Fruit fly (Drosophila melanogaster) whole organism, wandering third instar larva: ENCODE measurements around the gene Rbfox1.

Experiments
- Abd-B ChIP-seq: fragments of >200 bp; optimal IDR thresholded peaks from 2 replicates; lab custom pipeline; 2017; ENCODE audit warnings: missing biosample characterization, missing genetic modification characterization
- CG32264 ChIP-seq: fragments of 200-800 bp; sonication (Bioruptor generic); optimal IDR thresholded peaks from 2 replicates; lab custom pipeline; 2016; ENCODE audit warnings: missing biosample characterization, missing genetic modification characterization
- CG9705 ChIP-seq: fragments of 200-800 bp; sonication (Bioruptor generic); optimal IDR thresholded peaks from 2 replicates; lab custom pipeline; 2018; ENCODE audit warnings: missing biosample characterization, mild to moderate bottlenecking, missing genetic modification characterization
- CrebA ChIP-seq: fragments of 200-800 bp; sonication (Bioruptor generic); optimal IDR thresholded peaks from 2 replicates; lab custom pipeline; 2016; ENCODE audit warnings: missing biosample characterization, mild to moderate bottlenecking, missing genetic modification characterization, borderline replicate concordance
- Dfd ChIP-seq: fragments of >200 bp; optimal IDR thresholded peaks from 2 replicates; lab custom pipeline; 2017; ENCODE audit warnings: missing biosample characterization, missing genetic modification characterization
- Dif ChIP-seq: fragments of 200-275, 200-300 bp; sonication (Bioruptor generic); optimal IDR thresholded peaks from 2 replicates; lab custom pipeline; 2018; ENCODE audit warnings: missing biosample characterization, missing genetic modification characterization; ENCODE audit not compliant: partially characterized antibody
- GATAd ChIP-seq: sonication (Bioruptor generic); optimal IDR thresholded peaks from 2 replicates; lab custom pipeline; 2016; ENCODE audit warnings: missing biosample characterization, missing genetic modification characterization
- HLH106 ChIP-seq: fragments of 200-800 bp; optimal IDR thresholded peaks from 3 replicates; lab custom pipeline; 2019; ENCODE audit warnings: missing biosample characterization, mild to moderate bottlenecking, missing genetic modification characterization, moderate library complexity
- Hnf4 ChIP-seq: fragments of 200-800 bp; sonication (Bioruptor generic); optimal IDR thresholded peaks from 2 replicates; lab custom pipeline; 2016; ENCODE audit warnings: missing biosample characterization, mild to moderate bottlenecking, missing genetic modification characterization
- Hr83 ChIP-seq: fragments of 200-300 bp; sonication (Bioruptor generic); optimal IDR thresholded peaks from 2 replicates; lab custom pipeline; 2016; ENCODE audit warnings: missing biosample characterization, mild to moderate bottlenecking, missing genetic modification characterization, moderate library complexity; ENCODE audit not compliant: poor library complexity, severe bottlenecking
- Jra ChIP-seq: sonication (Bioruptor generic); optimal IDR thresholded peaks from 2 replicates; lab custom pipeline; 2016; ENCODE audit warnings: missing biosample characterization, missing genetic modification characterization
- N ChIP-seq: fragments of >200 bp; optimal IDR thresholded peaks from 2 replicates; lab custom pipeline; 2018; ENCODE audit warnings: missing biosample characterization, missing external identifiers, missing genetic modification characterization
- OdsH ChIP-seq: fragments of 200-800 bp; sonication (Bioruptor generic); optimal IDR thresholded peaks from 2 replicates; lab custom pipeline; 2016; ENCODE audit warnings: missing biosample characterization, mild to moderate bottlenecking, missing genetic modification characterization
- Rel ChIP-seq, 2 experiments: fragments of 200-800 bp; sonication (Bioruptor generic) in 1 of 2; optimal IDR thresholded peaks; 2 replicates in 1 of 2; 3 replicates in 1 of 2; lab custom pipeline; 2016 to 2019; ENCODE audit warnings: mild to moderate bottlenecking in 2 of 2, missing biosample characterization in 2 of 2, missing genetic modification characterization in 2 of 2, moderate library complexity in 1 of 2
- Sp1 ChIP-seq: fragments of 200-800 bp; sonication (Bioruptor generic); optimal IDR thresholded peaks from 3 replicates; lab custom pipeline; 2019; ENCODE audit warnings: missing biosample characterization, mild to moderate bottlenecking, missing genetic modification characterization, moderate library complexity
- br ChIP-seq: fragments of 200-800 bp; sonication (Bioruptor generic); optimal IDR thresholded peaks from 2 replicates; lab custom pipeline; 2016; ENCODE audit warnings: missing biosample characterization, missing genetic modification characterization
- brk ChIP-seq: fragments of 200-800 bp; sonication (Bioruptor generic); optimal IDR thresholded peaks from 2 replicates; lab custom pipeline; 2016; ENCODE audit warnings: missing biosample characterization, mild to moderate bottlenecking, missing genetic modification characterization
- dl ChIP-seq, 2 experiments: fragments of 175-275, 200-275 bp in 1 of 2; fragments of 200-275 bp in 1 of 2; sonication (Bioruptor generic); optimal IDR thresholded peaks; lab custom pipeline; 2018; ENCODE audit warnings: mild to moderate bottlenecking in 2 of 2, missing biosample characterization in 2 of 2, missing genetic modification characterization in 2 of 2, moderate library complexity in 2 of 2; ENCODE audit not compliant: partially characterized antibody in 2 of 2, insufficient read depth in 1 of 2
- dmrt93B ChIP-seq: fragments of 200-800 bp; sonication (Bioruptor generic); optimal IDR thresholded peaks from 2 replicates; lab custom pipeline; 2018; ENCODE audit warnings: missing biosample characterization, mild to moderate bottlenecking, missing genetic modification characterization
- dsf ChIP-seq: sonication (Bioruptor generic); optimal IDR thresholded peaks from 2 replicates; lab custom pipeline; 2016; ENCODE audit warnings: missing biosample characterization, missing genetic modification characterization, borderline replicate concordance
- fru ChIP-seq: fragments of 200-800 bp; sonication (Bioruptor generic); optimal IDR thresholded peaks from 3 replicates; lab custom pipeline; 2016; ENCODE audit warnings: missing biosample characterization, mild to moderate bottlenecking, missing genetic modification characterization
- jim ChIP-seq: fragments of 175-275, 200-325 bp; sonication (Bioruptor generic); optimal IDR thresholded peaks from 2 replicates; lab custom pipeline; 2016; ENCODE audit warnings: missing biosample characterization, mild to moderate bottlenecking, missing genetic modification characterization
- pan ChIP-seq: fragments of >200 bp; optimal IDR thresholded peaks from 2 replicates; lab custom pipeline; 2017
- psq ChIP-seq: fragments of 200-800 bp; sonication (Bioruptor generic); optimal IDR thresholded peaks from 3 replicates; lab custom pipeline; 2017; ENCODE audit warnings: missing biosample characterization, mild to moderate bottlenecking, missing genetic modification characterization, moderate library complexity
- sage ChIP-seq: fragments of 200-800 bp; sonication (Bioruptor generic); optimal IDR thresholded peaks from 2 replicates; lab custom pipeline; 2016; ENCODE audit warnings: missing biosample characterization, mild to moderate bottlenecking, missing genetic modification characterization
- sv ChIP-seq: fragments of 200-800 bp; sonication (Bioruptor generic); optimal IDR thresholded peaks from 3 replicates; lab custom pipeline; 2016; ENCODE audit warnings: missing biosample characterization, missing genetic modification characterization
- tai ChIP-seq: sonication (Bioruptor generic); optimal IDR thresholded peaks from 2 replicates; lab custom pipeline; 2016; ENCODE audit warnings: missing biosample characterization, missing genetic modification characterization
- usp ChIP-seq: fragments of >200 bp; optimal IDR thresholded peaks from 2 replicates; lab custom pipeline; 2017; ENCODE audit warnings: missing biosample characterization, missing genetic modification characterization
- woc ChIP-seq: sonication (Bioruptor generic); optimal IDR thresholded peaks from 2 replicates; lab custom pipeline; 2016; ENCODE audit warnings: missing biosample characterization, mild to moderate bottlenecking, missing genetic modification characterization

Rbfox1 gene

dm6 chr3L:10639440-10639839 lies 158.2 kb downstream of the Rbfox1 start, which contains the start of gene CG18628:
CG18628 (plus strand) TSS chr3L:10639740.
- TF ChIP-seq Rel (GFP tag; optimal IDR thresholded peaks at IDR 0.05; lab: Kevin White, UChicago) (no peak), Rel (tag; optimal IDR thresholded peaks at IDR 0.05; lab: Kevin White, UChicago) (no peak), psq (GFP tag; lab: Kevin White, UChicago) (no peak), sage (GFP tag; lab: Kevin White, UChicago) (no peak), Hnf4 (GFP tag; lab: Kevin White, UChicago) (no peak), tai (GFP tag; lab: Kevin White, UChicago) (no peak), usp (GFP tag; lab: Kevin White, UChicago) (no peak), sv (GFP tag; lab: Kevin White, UChicago) (no peak), Jra (no peak), HLH106 (tag; lab: Kevin White, UChicago) (no peak), dl (GFP tag; optimal IDR thresholded peaks at IDR 0.05; lab: Kevin White, UChicago; ENCODE audit: insufficient read depth in 1 of 2, partially characterized antibody in 2 of 2) (no peak), N (GFP tag; lab: Kevin White, UChicago) (no peak), Abd-B (GFP tag; lab: Kevin White, UChicago) (no peak), GATAd (no peak), woc (GFP tag; lab: Kevin White, UChicago) (no peak), jim (GFP tag; lab: Kevin White, UChicago) (no peak), fru (GFP tag; lab: Kevin White, UChicago) (no peak), Hr83 (GFP tag; lab: Kevin White, UChicago) (no peak), Sp1 (no peak)

dm6 chr3L:10641589-10641988 lies 160.4 kb downstream of the Rbfox1 start, which contains the start of gene CG14154:
CG14154 (plus strand) TSS chr3L:10641889.
- TF ChIP-seq dl (GFP tag; optimal IDR thresholded peaks at IDR 0.05; lab: Kevin White, UChicago; ENCODE audit: insufficient read depth in 1 of 2, partially characterized antibody in 2 of 2) (no peak), Dfd (GFP tag; lab: Kevin White, UChicago) (no peak), CrebA (no peak), Jra (no peak), sv (GFP tag; lab: Kevin White, UChicago) (no peak), brk (GFP tag; lab: Kevin White, UChicago) (no peak), Hnf4 (GFP tag; lab: Kevin White, UChicago) (no peak), OdsH (no peak), sage (GFP tag; lab: Kevin White, UChicago) (no peak), pan (lab: Kevin White, UChicago) (no peak), N (GFP tag; lab: Kevin White, UChicago) (no peak), Dif (no peak), usp (GFP tag; lab: Kevin White, UChicago) (no peak), Abd-B (GFP tag; lab: Kevin White, UChicago) (no peak), CG9705 (no peak), dsf (GFP tag; lab: Kevin White, UChicago) (no peak)

dm6 chr3L:10643228-10643627 lies 162.0 kb downstream of the Rbfox1 start, which contains the start of gene CG14153:
CG14153 (plus strand) TSS chr3L:10643528.
- TF ChIP-seq fru (GFP tag; lab: Kevin White, UChicago) (no peak), CG32264 (GFP tag; lab: Kevin White, UChicago) (no peak), Sp1 (no peak), tai (GFP tag; lab: Kevin White, UChicago) (no peak), usp (GFP tag; lab: Kevin White, UChicago) (no peak), Jra (no peak), dmrt93B (GFP tag; lab: Kevin White, UChicago) (no peak), Hr83 (GFP tag; lab: Kevin White, UChicago) (no peak), Dif (no peak), N (GFP tag; lab: Kevin White, UChicago) (no peak), GATAd (no peak), Abd-B (GFP tag; lab: Kevin White, UChicago) (no peak), pan (lab: Kevin White, UChicago) (no peak), CG9705 (no peak), sv (GFP tag; lab: Kevin White, UChicago) (no peak), br (GFP tag; lab: Kevin White, UChicago) (no peak)
- TF ChIP-seq, all 38 proteins: peak for 0
